Fruit fly (Drosophila melanogaster) whole organism, embryonic: ENCODE data around the gene mmy.

Source experiments
- CG10654 ChIP-seq: fragments of 200-800 bp; sonication (Bioruptor generic); optimal IDR thresholded peaks from 2 replicates; lab custom pipeline; 2016; ENCODE audit warnings: missing biosample characterization, missing genetic modification characterization
- CG11560 ChIP-seq: fragments of 200-800 bp; sonication (Bioruptor generic); IDR thresholded peaks from 3 replicates; pipeline ENCODE4 v1.3.6; 2022; ENCODE audit warnings: missing biosample characterization, missing genetic modification characterization
- CG11695 ChIP-seq: fragments of 200-800 bp; sonication (Bioruptor generic); IDR thresholded peaks from 3 replicates; pipeline ENCODE4 v1.3.6; 2022; ENCODE audit warnings: missing biosample characterization, missing genetic modification characterization
- CG12299 ChIP-seq: fragments of 200-800 bp; sonication (Bioruptor generic); optimal IDR thresholded peaks from 2 replicates; lab custom pipeline; 2018; ENCODE audit warnings: missing biosample characterization, mild to moderate bottlenecking, missing genetic modification characterization
- CG12391 ChIP-seq: fragments of 200-800 bp; sonication (Bioruptor generic); optimal IDR thresholded peaks from 3 replicates; lab custom pipeline; 2018; ENCODE audit warnings: missing biosample characterization, mild to moderate bottlenecking, missing genetic modification characterization, moderate library complexity
- CG13424 ChIP-seq: fragments of 200-800 bp; sonication (Bioruptor generic); optimal IDR thresholded peaks from 2 replicates; lab custom pipeline; 2019; ENCODE audit warnings: missing biosample characterization, mild to moderate bottlenecking, missing genetic modification characterization, moderate library complexity
- CG13775 ChIP-seq: fragments of 200-800 bp; sonication (Bioruptor generic); optimal IDR thresholded peaks from 3 replicates; lab custom pipeline; 2017; ENCODE audit warnings: missing biosample characterization, mild to moderate bottlenecking, missing genetic modification characterization
- CG14667 ChIP-seq: fragments of 200-800 bp; sonication (Bioruptor generic); IDR thresholded peaks from 2 replicates; pipeline ENCODE4 v1.3.6; 2022; ENCODE audit warnings: missing biosample characterization, missing genetic modification characterization
- CG15269 ChIP-seq: fragments of 200-800 bp; sonication (Bioruptor generic); optimal IDR thresholded peaks from 2 replicates; lab custom pipeline; 2018; ENCODE audit warnings: missing biosample characterization, mild to moderate bottlenecking, missing genetic modification characterization, moderate library complexity
- CG18476 ChIP-seq: fragments of 200-800 bp; sonication (Bioruptor generic); optimal IDR thresholded peaks from 2 replicates; lab custom pipeline; 2016; ENCODE audit warnings: missing biosample characterization, mild to moderate bottlenecking, missing genetic modification characterization
- CG2712 ChIP-seq: fragments of 200-800 bp; optimal IDR thresholded peaks from 3 replicates; lab custom pipeline; 2019; ENCODE audit warnings: missing biosample characterization, mild to moderate bottlenecking, missing genetic modification characterization, moderate library complexity
- CG32767 ChIP-seq: fragments of 200-800 bp; sonication (Bioruptor generic); IDR thresholded peaks from 2 replicates; pipeline ENCODE4 v1.3.6; 2022; ENCODE audit warnings: missing biosample characterization, missing genetic modification characterization
- CG4820 ChIP-seq: fragments of 200-800 bp; sonication (Bioruptor generic); optimal IDR thresholded peaks from 3 replicates; lab custom pipeline; 2016; ENCODE audit warnings: missing biosample characterization, missing genetic modification characterization
- CG6175 ChIP-seq: fragments of 200-800 bp; sonication (Bioruptor generic); IDR thresholded peaks from 3 replicates; pipeline ENCODE4 v1.3.6; 2022; ENCODE audit warnings: missing biosample characterization, missing genetic modification characterization
- CG7745 ChIP-seq: fragments of 200-800 bp; sonication (Bioruptor generic); optimal IDR thresholded peaks from 2 replicates; lab custom pipeline; 2018; ENCODE audit warnings: missing biosample characterization, mild to moderate bottlenecking, missing genetic modification characterization, moderate library complexity
- CG7839 ChIP-seq: fragments of 200-800 bp; sonication (Bioruptor generic); optimal IDR thresholded peaks from 3 replicates; lab custom pipeline; 2018; ENCODE audit warnings: missing biosample characterization, mild to moderate bottlenecking, missing genetic modification characterization, moderate library complexity
- CG9609 ChIP-seq: fragments of 200-800 bp; sonication (Bioruptor generic); optimal IDR thresholded peaks from 3 replicates; lab custom pipeline; 2016; ENCODE audit warnings: missing biosample characterization, missing genetic modification characterization
- CrebB ChIP-seq: fragments of 200-800 bp; sonication (Bioruptor generic); optimal IDR thresholded peaks from 3 replicates; lab custom pipeline; 2018; ENCODE audit warnings: missing biosample characterization, mild to moderate bottlenecking, missing genetic modification characterization
- Dfd ChIP-seq, 2 experiments: fragments of >200 bp; optimal IDR thresholded peaks; 2 replicates each; lab custom pipeline; 2017; ENCODE audit warnings: missing biosample characterization in 2 of 2, missing genetic modification characterization in 2 of 2
- Eip74EF ChIP-seq, 2 experiments: fragments of 200-800 bp in 1 of 2; fragments of >200 bp in 1 of 2; sonication (Bioruptor generic) in 1 of 2; optimal IDR thresholded peaks; 2 replicates each; lab custom pipeline; 2017 to 2019; ENCODE audit warnings: missing biosample characterization in 2 of 2, missing genetic modification characterization in 2 of 2, mild to moderate bottlenecking in 1 of 2, moderate library complexity in 1 of 2
- Hmr ChIP-seq: fragments of 200-800 bp; sonication (Bioruptor generic); optimal IDR thresholded peaks from 3 replicates; lab custom pipeline; 2017; ENCODE audit warnings: mild to moderate bottlenecking, missing biosample characterization, missing genetic modification reagents, missing genetic modification characterization
- Hr3 ChIP-seq: fragments of 200-800 bp; sonication (Bioruptor generic); optimal IDR thresholded peaks from 3 replicates; lab custom pipeline; 2016; ENCODE audit warnings: missing biosample characterization, missing genetic modification characterization
- Hr78 ChIP-seq, 2 experiments: fragments of 200-800 bp in 1 of 2; fragments of >200 bp in 1 of 2; sonication (Bioruptor generic) in 1 of 2; optimal IDR thresholded peaks; 2 replicates each; lab custom pipeline; 2017 to 2019; ENCODE audit warnings: missing biosample characterization in 2 of 2, missing genetic modification characterization in 2 of 2, mild to moderate bottlenecking in 1 of 2, moderate library complexity in 1 of 2
- Stat92E ChIP-seq, 3 experiments: fragments of >200 bp in 2 of 3; fragments of 200-800 bp in 1 of 3; sonication (Bioruptor generic) in 1 of 3; optimal IDR thresholded peaks; 2 replicates each; lab custom pipeline; 2017 to 2019; ENCODE audit warnings: missing biosample characterization in 3 of 3, missing genetic modification characterization in 3 of 3, mild to moderate bottlenecking in 1 of 3, moderate library complexity in 1 of 3
- Trl ChIP-seq, 3 experiments: fragments of >200 bp in 2 of 3; fragments of 200-800 bp in 1 of 3; sonication (Bioruptor generic) in 1 of 3; optimal IDR thresholded peaks; 2 replicates in 1 of 3; 3 replicates in 2 of 3; lab custom pipeline; 2016 to 2017; ENCODE audit warnings: missing biosample characterization in 1 of 3, missing genetic modification characterization in 1 of 3
- az2 ChIP-seq: fragments of 200-800 bp; sonication (Bioruptor generic); optimal IDR thresholded peaks from 3 replicates; lab custom pipeline; 2016; ENCODE audit warnings: missing biosample characterization, missing genetic modification characterization
- cg ChIP-seq: fragments of 200-800 bp; sonication (Bioruptor generic); optimal IDR thresholded peaks from 3 replicates; lab custom pipeline; 2019; ENCODE audit warnings: missing biosample characterization, mild to moderate bottlenecking, missing genetic modification characterization, moderate library complexity
- chinmo ChIP-seq: fragments of 200-800 bp; sonication (Bioruptor generic); IDR thresholded peaks from 4 replicates; pipeline ENCODE4 v1.3.6; 2022; ENCODE audit warnings: missing biosample characterization, missing genetic modification characterization; ENCODE audit not compliant: partially characterized antibody
- ci ChIP-seq: fragments of 200-800 bp; sonication (Bioruptor generic); IDR thresholded peaks from 3 replicates; pipeline ENCODE4 v1.3.6; 2022; ENCODE audit warnings: missing biosample characterization, missing genetic modification characterization
- crol ChIP-seq: fragments of 200-800 bp; sonication (Bioruptor generic); IDR thresholded peaks from 2 replicates; pipeline ENCODE4 v1.3.6; 2022; ENCODE audit warnings: missing biosample characterization, missing genetic modification characterization
- esg ChIP-seq: fragments of 200-800 bp; sonication (Bioruptor generic); conservative IDR thresholded peaks from 2 replicates; pipeline ENCODE4 v1.3.6; 2022; ENCODE audit warnings: missing biosample characterization, missing genetic modification characterization
- ftz-f1 ChIP-seq: fragments of 200-800 bp; sonication (Bioruptor generic); optimal IDR thresholded peaks from 2 replicates; lab custom pipeline; 2016; ENCODE audit warnings: missing biosample characterization, missing genetic modification characterization
- gce ChIP-seq: fragments of 200-800 bp; sonication (Bioruptor generic); IDR thresholded peaks from 3 replicates; pipeline ENCODE4 v1.3.6; 2022; ENCODE audit warnings: missing biosample characterization, missing genetic modification characterization
- gem ChIP-seq: fragments of 200-800 bp; sonication (Bioruptor generic); optimal IDR thresholded peaks from 2 replicates; lab custom pipeline; 2019; ENCODE audit warnings: missing biosample characterization, mild to moderate bottlenecking, missing genetic modification characterization, moderate library complexity
- kni ChIP-seq: fragments of 200-800 bp; sonication (Bioruptor generic); optimal IDR thresholded peaks from 3 replicates; lab custom pipeline; 2017; ENCODE audit warnings: mild to moderate bottlenecking, missing biosample characterization, missing genetic modification reagents, missing genetic modification characterization
- luna ChIP-seq: fragments of 200-800 bp; sonication (Bioruptor generic); optimal IDR thresholded peaks from 2 replicates; lab custom pipeline; 2016; ENCODE audit warnings: missing biosample characterization, missing genetic modification characterization
- nerfin-1 ChIP-seq: fragments of 200-800 bp; sonication (Bioruptor generic); optimal IDR thresholded peaks from 3 replicates; lab custom pipeline; 2019; ENCODE audit warnings: missing biosample characterization, mild to moderate bottlenecking, missing genetic modification characterization, moderate library complexity
- nerfin-2 ChIP-seq: fragments of 200-800 bp; sonication (Bioruptor generic); IDR thresholded peaks from 2 replicates; pipeline ENCODE4 v1.3.6; 2022; ENCODE audit warnings: missing biosample characterization, missing genetic modification characterization; ENCODE audit not compliant: partially characterized antibody
- pan ChIP-seq, 4 experiments: fragments of >200 bp in 3 of 4; fragments of 200-800 bp in 1 of 4; sonication (Bioruptor generic) in 1 of 4; optimal IDR thresholded peaks in 3 of 4; IDR thresholded peaks in 1 of 4; 2 replicates each; pipeline versions ENCODE4 v1.3.6 to Lab custom; 2017 to 2022; ENCODE audit warnings: missing biosample characterization in 2 of 4, missing genetic modification characterization in 2 of 4, mixed read lengths in 1 of 4
- tio ChIP-seq: fragments of 200-800 bp; sonication (Bioruptor generic); optimal IDR thresholded peaks from 2 replicates; lab custom pipeline; 2017; ENCODE audit warnings: missing biosample characterization, missing genetic modification characterization, inconsistent platforms
- ttk ChIP-seq: fragments of 200-800 bp; sonication (Bioruptor generic); IDR thresholded peaks from 2 replicates; pipeline ENCODE4 v2.1.2; 2022; ENCODE audit warnings: missing biosample characterization, missing genetic modification characterization
- tup ChIP-seq: fragments of 200-800 bp; sonication (Bioruptor generic); optimal IDR thresholded peaks from 2 replicates; lab custom pipeline; 2016; ENCODE audit warnings: missing biosample characterization, mild to moderate bottlenecking, missing genetic modification characterization, moderate library complexity
- yki ChIP-seq: fragments of >200 bp; optimal IDR thresholded peaks from 3 replicates; lab custom pipeline; 2018

Gene mmy

DNA sequence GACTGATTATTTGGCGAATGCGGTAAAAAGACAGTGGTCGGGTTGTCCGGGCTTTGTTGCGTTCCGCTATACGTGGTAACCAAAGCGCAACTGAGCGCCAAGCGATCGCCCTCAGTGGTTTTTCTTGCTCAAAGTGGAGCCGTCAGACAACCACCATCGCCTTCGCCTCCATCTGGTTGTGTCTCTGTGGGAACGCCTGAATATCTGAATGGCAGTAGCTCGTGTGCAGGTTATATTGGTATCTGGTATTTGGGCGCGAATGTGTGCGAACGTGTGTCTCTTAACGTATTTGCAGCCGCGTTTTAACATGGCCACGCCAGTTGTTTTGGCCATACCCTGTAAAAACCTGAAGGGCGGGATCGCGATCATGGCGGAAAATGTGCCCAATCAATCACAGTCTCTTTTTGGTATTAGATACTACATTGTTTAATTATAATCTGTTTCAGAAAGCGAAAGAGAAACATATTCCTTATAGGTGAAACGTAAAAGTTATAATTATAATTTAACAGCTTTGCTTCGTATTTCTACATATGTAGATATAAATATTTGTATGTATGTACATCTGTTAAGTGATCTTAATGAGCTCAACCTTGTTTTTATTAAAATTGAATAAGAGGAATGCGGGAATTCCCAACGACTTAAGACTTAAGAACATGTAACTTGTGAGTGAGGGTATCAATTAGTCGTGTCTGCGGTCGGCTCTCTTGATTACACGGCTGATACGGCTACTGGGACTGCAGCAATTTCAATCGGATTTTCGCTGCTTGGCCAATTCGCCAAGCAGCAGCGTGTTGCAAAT, 1.5 kb downstream of the mmy start (continued):
- TF ChIP-seq Hr3 (GFP tag; lab: Kevin White, UChicago): no peak
- TF ChIP-seq CG4820 (GFP tag; lab: Kevin White, UChicago): peak; percentile 4
- TF ChIP-seq gce (GFP tag; lab: Robert Waterston, UW): 0 out of 3 replicates have a peak, but pooled peaks have one; percentile 8
- peak; percentile 40 for TF ChIP-seq CG18476 (GFP tag; lab: Kevin White, UChicago)
- 0 out of 2 replicates have a peak, but pooled peaks have one; percentile 4 for TF ChIP-seq ttk (GFP tag; lab: Robert Waterston, UW)
- TF ChIP-seq CG7745 (tag; lab: Kevin White, UChicago): no peak
- 0 out of 2 replicates have a peak, but pooled peaks have one; percentile 27 for TF ChIP-seq esg (GFP tag; lab: Robert Waterston, UW)
- peak in 1 of 2 experiments; percentile 17 for TF ChIP-seq Trl (optimal IDR thresholded peaks at IDR 0.05; lab: Kevin White, UChicago)
- TF ChIP-seq Trl (GFP tag; optimal IDR thresholded peaks at IDR 0.05; lab: Kevin White, UChicago): no peak
- TF ChIP-seq tio (GFP tag; lab: Kevin White, UChicago): peak; percentile 18
- TF ChIP-seq luna: no peak
- TF ChIP-seq yki (lab: Kevin White, UChicago): no peak
- peak; percentile 47 for TF ChIP-seq CG13424 (tag; lab: Kevin White, UChicago)
- peak; percentile 47 for TF ChIP-seq CG7839
- peak; percentile 20 for TF ChIP-seq cg (GFP tag; lab: Kevin White, UChicago)
- TF ChIP-seq gem (tag; lab: Kevin White, UChicago): peak; percentile 55
- TF ChIP-seq ci: peak; percentile 53; the same call in 1 of the 3 replicates
- TF ChIP-seq CG32767: no peak
- TF ChIP-seq az2 (GFP tag; lab: Kevin White, UChicago): no peak

DNA sequence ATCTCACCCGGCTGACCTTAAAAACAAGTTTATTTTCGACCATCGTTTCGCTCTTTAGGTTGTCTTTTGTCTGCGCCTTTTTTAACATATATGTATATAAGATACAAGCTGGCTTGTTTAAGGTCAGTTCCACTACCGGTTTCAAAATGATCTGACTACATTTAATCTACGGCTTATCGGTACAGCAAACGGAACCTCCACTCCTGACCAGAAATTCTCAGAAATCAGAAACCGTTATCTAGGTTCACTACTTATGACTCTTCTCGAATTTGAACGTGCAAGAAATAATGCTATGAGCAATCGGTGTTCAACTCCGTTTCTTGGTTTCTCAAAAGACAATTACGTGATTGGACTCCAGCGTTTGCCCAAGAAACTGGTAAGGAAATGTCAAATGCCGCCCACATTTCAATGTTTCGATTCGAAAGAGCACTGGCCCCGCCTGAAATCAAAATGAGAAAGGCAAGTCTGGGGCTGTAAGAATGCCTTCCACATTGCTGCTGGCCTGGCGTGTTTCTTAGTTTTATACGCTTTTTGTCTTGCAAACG, 3.5 kb downstream of the mmy start:
- TF ChIP-seq CG11560 (tag; lab: Robert Waterston, UW) (no peak), tup (GFP tag; lab: Kevin White, UChicago) (no peak), nerfin-2 (GFP tag; lab: Robert Waterston, UW) (0 out of 2 replicates have a peak, but pooled peaks have one; percentile 18), CG6175 (GFP tag; lab: Robert Waterston, UW) (no peak), Stat92E (GFP tag; optimal IDR thresholded peaks at IDR 0.05; lab: Kevin White, UChicago) (peak in 1 of 3 experiments; percentile 64), CG12391 (tag; lab: Kevin White, UChicago) (no peak), CG9609 (no peak), CG14667 (no peak), kni (GFP tag; lab: Kevin White, UChicago) (peak; percentile 20), Hmr (GFP tag; lab: Kevin White, UChicago) (no peak), nerfin-1 (tag; lab: Kevin White, UChicago) (no peak), chinmo (GFP tag; lab: Robert Waterston, UW) (peak; percentile 45; the same call in 1 of the 4 replicates), Dfd (GFP tag; optimal IDR thresholded peaks at IDR 0.05; lab: Kevin White, UChicago) (no peak), Hr78 (GFP tag; optimal IDR thresholded peaks at IDR 0.05; lab: Kevin White, UChicago) (peak in 1 of 2 experiments; percentile 28), crol (GFP tag; lab: Robert Waterston, UW) (no peak), CrebB (tag; lab: Kevin White, UChicago) (no peak), CG15269 (peak; percentile 31), CG11695 (GFP tag; lab: Robert Waterston, UW) (peak; percentile 55; the same call in 2 of the 3 replicates), CG10654 (GFP tag; lab: Kevin White, UChicago) (no peak), Eip74EF (GFP tag; optimal IDR thresholded peaks at IDR 0.05; lab: Kevin White, UChicago) (peak in 1 of 2 experiments; percentile 18), CG2712 (no peak), pan (optimal IDR thresholded peaks at IDR 0.05; lab: Kevin White, UChicago) (no peak), pan (GFP tag; optimal IDR thresholded peaks at IDR 0.05 in 1 of 2, IDR thresholded peaks at IDR 0.05 in 1 of 2) (no peak), CG13775 (GFP tag; lab: Kevin White, UChicago) (no peak), CG12299 (no peak), ftz-f1 (GFP tag; lab: Kevin White, UChicago) (no peak)
